Worm (Caenorhabditis elegans) whole organism, L1 larva: ENCODE measurements around the gene srh-70.

ENCODE experiments used
- dpl-1 ChIP-seq, 3 experiments: fragments of 150-350 bp in 2 of 3; sonication (generic microtip) in 1 of 3; optimal IDR thresholded peaks; 2 replicates each; lab custom pipeline; 2014 to 2017; ENCODE audit warnings: missing biosample characterization in 3 of 3, missing genetic modification characterization in 3 of 3, missing genetic modification reagents in 3 of 3
- efl-3 ChIP-seq: fragments of 200-800 bp; sonication (Bioruptor generic); optimal IDR thresholded peaks from 2 replicates; lab custom pipeline; 2018; ENCODE audit warnings: mild to moderate bottlenecking, missing genetic modification characterization, missing compliant biosample characterization
- elt-2 ChIP-seq: sonication (generic microtip); optimal IDR thresholded peaks from 2 replicates; lab custom pipeline; 2016; ENCODE audit warnings: missing genetic modification characterization, mild to moderate bottlenecking, inconsistent platforms, missing compliant biosample characterization, missing genetic modification reagents
- elt-3 ChIP-seq, 6 experiments: fragments of 150-350 bp in 1 of 6; sonication (generic microtip); optimal IDR thresholded peaks; 2 replicates each; lab custom pipeline; 2017 to 2018; ENCODE audit warnings: missing biosample characterization in 6 of 6, missing genetic modification characterization in 6 of 6, inconsistent platforms in 1 of 6
- ets-5 ChIP-seq: fragments of 200-800 bp; sonication (Bioruptor generic); IDR thresholded peaks from 2 replicates; pipeline ENCODE4 v1.3.6; 2022; ENCODE audit warnings: missing genetic modification characterization, missing compliant biosample characterization
- fkh-10 ChIP-seq: sonication (generic microtip); optimal IDR thresholded peaks from 2 replicates; lab custom pipeline; 2017; ENCODE audit warnings: missing biosample characterization, missing genetic modification reagents, missing genetic modification characterization
- lin-39 ChIP-seq: fragments of 150-350 bp; optimal IDR thresholded peaks from 2 replicates; lab custom pipeline; 2014; ENCODE audit warnings: missing biosample characterization, missing genetic modification reagents, missing genetic modification characterization
- nhr-28 ChIP-seq: fragments of 150-350 bp; optimal IDR thresholded peaks from 2 replicates; lab custom pipeline; 2014; ENCODE audit warnings: missing biosample characterization, missing genetic modification characterization
- nhr-77 ChIP-seq: fragments of 150-350 bp; optimal IDR thresholded peaks from 2 replicates; lab custom pipeline; 2014; ENCODE audit warnings: missing biosample characterization, missing genetic modification characterization
- rnt-1 ChIP-seq: sonication (generic microtip); optimal IDR thresholded peaks from 2 replicates; lab custom pipeline; 2016; ENCODE audit warnings: mild to moderate bottlenecking, missing genetic modification characterization, moderate library complexity, missing compliant biosample characterization
- zag-1 ChIP-seq: fragments of 150-350 bp; optimal IDR thresholded peaks from 2 replicates; lab custom pipeline; 2014; ENCODE audit warnings: missing biosample characterization, missing genetic modification characterization

- TF ChIP-seq efl-3 (GFP tag; lab: Kevin White, UChicago) (no peak), nhr-77 (no peak), dpl-1 (GFP tag; optimal IDR thresholded peaks at IDR 0.05; lab: Kevin White, UChicago) (no peak), elt-2 (no peak), zag-1 (tag; lab: Kevin White, UChicago) (no peak), rnt-1 (no peak), nhr-28 (tag; lab: Kevin White, UChicago) (no peak), lin-39 (no peak), fkh-10 (GFP tag; lab: Kevin White, UChicago) (no peak), ets-5 (GFP tag; lab: Robert Waterston, UW) (no peak), elt-3 (tag; optimal IDR thresholded peaks at IDR 0.05; lab: Kevin White, UChicago) (no peak)
Observed at ce11 chrII:12555579-12555978, 36.9 kb upstream of the srh-70 start, which contains the start of gene F49C5.11.
